Fruit fly (Drosophila melanogaster): ENCODE measurements around the gene CG15537.

Gene CG15537

dm6 chr3R:30388215-30388871, 55.1 kb downstream of the CG15537 start (continued):
- peak; percentile 97 for TF ChIP-seq CG4318 (GFP tag; optimal IDR thresholded peaks at IDR 0.05)
- TF ChIP-seq CG6163 (GFP tag; IDR thresholded peaks at IDR 0.05): peak; percentile 89
- TF ChIP-seq topi (GFP tag; optimal IDR thresholded peaks at IDR 0.05): peak; percentile 98
- TF ChIP-seq CG9139 (GFP tag; optimal IDR thresholded peaks at IDR 0.05): peak; percentile 89
- TF ChIP-seq CG3032 (tag; optimal IDR thresholded peaks at IDR 0.05): peak; percentile 95
- TF ChIP-seq Smox (GFP tag; optimal IDR thresholded peaks at IDR 0.05): peak; percentile 96
- TF ChIP-seq Sox15 (GFP tag; optimal IDR thresholded peaks at IDR 0.05): peak; percentile 98
- peak; percentile 92 for TF ChIP-seq CG11762 (GFP tag; optimal IDR thresholded peaks at IDR 0.05; ENCODE audit: insufficient read depth)
- TF ChIP-seq CG10669 (GFP tag; optimal IDR thresholded peaks at IDR 0.05): peak; percentile 95
- peak; percentile 97 for TF ChIP-seq CG8632 (GFP tag; optimal IDR thresholded peaks at IDR 0.05)
- TF ChIP-seq Ets96B (tag; optimal IDR thresholded peaks at IDR 0.05): peak; percentile 93
- peak; percentile 98 for TF ChIP-seq fd59A (GFP tag; optimal IDR thresholded peaks at IDR 0.05)
- peak; percentile 85 for TF ChIP-seq fkh (GFP tag; optimal IDR thresholded peaks at IDR 0.05)
- TF ChIP-seq CG32006 (GFP tag; optimal IDR thresholded peaks at IDR 0.05): peak; percentile 99
- peak; percentile 84 for TF ChIP-seq Gug (GFP tag; IDR thresholded peaks at IDR 0.05)
- peak; percentile 99 for TF ChIP-seq svp (GFP tag)
- TF ChIP-seq CG6276 (GFP tag; optimal IDR thresholded peaks at IDR 0.05): peak; percentile 97
- TF ChIP-seq CG7368 (GFP tag; optimal IDR thresholded peaks at IDR 0.05): peak; percentile 92
- peak; percentile 97 for TF ChIP-seq CG3919 (GFP tag; optimal IDR thresholded peaks at IDR 0.05)
- peak; percentile 92 for TF ChIP-seq CG8119 (GFP tag; IDR thresholded peaks at IDR 0.05)
- peak; percentile 85 for TF ChIP-seq Eip93F (GFP tag; optimal IDR thresholded peaks at IDR 0.05)
- TF ChIP-seq eg (GFP tag; IDR thresholded peaks at IDR 0.05): peak; percentile 90
- peak; percentile 93 for TF ChIP-seq CG6854 (GFP tag; optimal IDR thresholded peaks at IDR 0.05)
- TF ChIP-seq lz (GFP tag; optimal IDR thresholded peaks at IDR 0.05): peak; percentile 98

- TF ChIP-seq CG10669 (GFP tag; optimal IDR thresholded peaks at IDR 0.05) (no peak), CG10631 (GFP tag; optimal IDR thresholded peaks at IDR 0.05) (no peak), CG32006 (GFP tag; optimal IDR thresholded peaks at IDR 0.05) (no peak)
These were observed 55.8 kb downstream of the CG15537 start, which contains the start of the genes Fer2LCH and Fer1HCH for dm6 chr3R:30387515-30388178. TSS of gene Fer2LCH (plus strand) at chr3R:30387804. TSS of gene Fer1HCH (minus strand) at chr3R:30388178.

- TF ChIP-seq fkh (GFP tag; optimal IDR thresholded peaks at IDR 0.05): peak; percentile 14
- TF ChIP-seq spab (GFP tag; optimal IDR thresholded peaks at IDR 0.05): no peak
- no peak for TF ChIP-seq CG6792 (GFP tag; optimal IDR thresholded peaks at IDR 0.05)
- TF ChIP-seq CG3919 (GFP tag; optimal IDR thresholded peaks at IDR 0.05): peak; percentile 43
- peak; percentile 51; the same call in 1 of the 3 replicates for TF ChIP-seq eg (GFP tag; IDR thresholded peaks at IDR 0.05)
- peak; percentile 19 for TF ChIP-seq Met (GFP tag; optimal IDR thresholded peaks at IDR 0.05)
- peak; percentile 46 for TF ChIP-seq dsx (GFP tag; optimal IDR thresholded peaks at IDR 0.05; ENCODE audit: poor library complexity, severe bottlenecking)
- TF ChIP-seq topi (GFP tag; optimal IDR thresholded peaks at IDR 0.05): peak; percentile 30
- peak; percentile 7 for TF ChIP-seq CG9139 (GFP tag; optimal IDR thresholded peaks at IDR 0.05)
- TF ChIP-seq CG16779 (tag; optimal IDR thresholded peaks at IDR 0.05): peak; percentile 5
- peak; percentile 58 for TF ChIP-seq Sox102F (GFP tag; optimal IDR thresholded peaks at IDR 0.05)
- no peak for TF ChIP-seq Lpt (GFP tag; optimal IDR thresholded peaks at IDR 0.05)
- TF ChIP-seq Hr4 (GFP tag; optimal IDR thresholded peaks at IDR 0.05): peak; percentile 3
- no peak for TF ChIP-seq Gug (GFP tag; IDR thresholded peaks at IDR 0.05)
- TF ChIP-seq Eip75B (GFP tag; optimal IDR thresholded peaks at IDR 0.05): no peak
- no peak for TF ChIP-seq CG8632 (GFP tag; optimal IDR thresholded peaks at IDR 0.05)
- TF ChIP-seq CG7368 (GFP tag; optimal IDR thresholded peaks at IDR 0.05): no peak
- TF ChIP-seq CG32006 (GFP tag; optimal IDR thresholded peaks at IDR 0.05): no peak
- no peak for TF ChIP-seq Smox (GFP tag; optimal IDR thresholded peaks at IDR 0.05)
- TF ChIP-seq net (GFP tag; optimal IDR thresholded peaks at IDR 0.05): peak; percentile 54
- no peak for TF ChIP-seq acj6 (GFP tag; optimal IDR thresholded peaks at IDR 0.05)
- TF ChIP-seq CG6163 (GFP tag; IDR thresholded peaks at IDR 0.05): peak; percentile 38; the same call in 1 of the 3 replicates
- TF ChIP-seq Hr39 (GFP tag; optimal IDR thresholded peaks at IDR 0.05): no peak
- no peak for TF ChIP-seq CG10669 (GFP tag; optimal IDR thresholded peaks at IDR 0.05)
- no peak for TF ChIP-seq dac (GFP tag; optimal IDR thresholded peaks at IDR 0.05)
- TF ChIP-seq pdm3 (GFP tag; optimal IDR thresholded peaks at IDR 0.05): peak; percentile 2
- TF ChIP-seq OdsH (GFP tag; optimal IDR thresholded peaks at IDR 0.05): no peak
- 0 out of 2 replicates have a peak, but pooled peaks have one; percentile 14 for TF ChIP-seq CG15336 (GFP tag; IDR thresholded peaks at IDR 0.05)
- peak; percentile 91 for TF ChIP-seq Blimp-1 (GFP tag; optimal IDR thresholded peaks at IDR 0.05)
- TF ChIP-seq CG31627 (GFP tag; optimal IDR thresholded peaks at IDR 0.05): no peak
These were observed 56.5 kb downstream of the CG15537 start for dm6 chr3R:30386759-30387437.

All from whole organism, prepupa.